Fruit fly (Drosophila melanogaster) whole organism, embryonic: Measurements from ENCODE around the gene tbc.

Experiments used
- CG14860 ChIP-seq: fragments of 200-800 bp; sonication (Bioruptor generic); IDR thresholded peaks from 3 replicates; pipeline ENCODE4 v1.3.6; 2022; ENCODE audit warnings: missing biosample characterization, missing genetic modification characterization; ENCODE audit not compliant: partially characterized antibody
- lola ChIP-seq, 3 experiments: fragments of >200 bp in 2 of 3; fragments of 200-800 bp in 1 of 3; sonication (Bioruptor generic) in 1 of 3; optimal IDR thresholded peaks; 2 replicates each; lab custom pipeline; 2017 to 2019; ENCODE audit warnings: missing biosample characterization in 3 of 3, missing genetic modification characterization in 3 of 3, mild to moderate bottlenecking in 1 of 3, moderate library complexity in 1 of 3
- usp ChIP-seq: fragments of >200 bp; optimal IDR thresholded peaks from 2 replicates; lab custom pipeline; 2017; ENCODE audit warnings: missing biosample characterization, missing genetic modification characterization

- TF ChIP-seq CG14860 (GFP tag; lab: Robert Waterston, UW) (no peak), lola (GFP tag; optimal IDR thresholded peaks at IDR 0.05; lab: Kevin White, UChicago) (no peak), usp (no peak)
Observed at dm6 chrX:20502252-20502651, 53.1 kb downstream of the tbc start.
